Fruit fly (Drosophila melanogaster) Kc167 (cell line): ENCODE measurements around the gene Eip74EF.

ENCODE experiments used
- Myc ChIP-seq: fragments of >200 bp; optimal IDR thresholded peaks from 2 replicates; lab custom pipeline; 2017; ENCODE audit warnings: missing external identifiers
- Sin3A ChIP-seq: fragments of >200 bp; optimal IDR thresholded peaks from 2 replicates; lab custom pipeline; 2018; ENCODE audit warnings: missing external identifiers
- h ChIP-seq: fragments of >200 bp; optimal IDR thresholded peaks from 3 replicates; lab custom pipeline; 2018; ENCODE audit warnings: missing external identifiers
- insv ChIP-seq: fragments of >200 bp; optimal IDR thresholded peaks from 3 replicates; lab custom pipeline; 2018; ENCODE audit warnings: missing external identifiers
- psq ChIP-seq: fragments of >200 bp; optimal IDR thresholded peaks from 2 replicates; lab custom pipeline; 2017; ENCODE audit warnings: missing external identifiers
- ttk ChIP-seq: sonication (Bioruptor generic); optimal IDR thresholded peaks from 2 replicates; lab custom pipeline; 2017; ENCODE audit warnings: missing external identifiers

Gene Eip74EF

dm6 chr3L:17613972-17614384, 5.1 kb downstream of the Eip74EF start:
- no peak for TF ChIP-seq insv (lab: Kevin White, UChicago)

- TF ChIP-seq insv (lab: Kevin White, UChicago) (no peak), h (lab: Kevin White, UChicago) (no peak), psq (lab: Kevin White, UChicago) (no peak), Sin3A (lab: Kevin White, UChicago) (no peak), Myc (no peak), ttk (lab: Kevin White, UChicago) (no peak)
Measured at dm6 chr3L:17613292-17613734, 5.8 kb downstream of the Eip74EF start.

- TF ChIP-seq Sin3A (lab: Kevin White, UChicago) (no peak), ttk (lab: Kevin White, UChicago) (no peak), Myc (no peak), insv (lab: Kevin White, UChicago) (no peak), h (lab: Kevin White, UChicago) (no peak), psq (lab: Kevin White, UChicago) (no peak)
Measured at dm6 chr3L:17611864-17612505, 7.1 kb downstream of the Eip74EF start.

- no peak for TF ChIP-seq Myc
- no peak for TF ChIP-seq Sin3A (lab: Kevin White, UChicago)
Measured at dm6 chr3L:17610896-17611711, 8.0 kb downstream of the Eip74EF start.

dm6 chr3L:17609068-17609382, 10.1 kb downstream of the Eip74EF start:
- TF ChIP-seq insv (lab: Kevin White, UChicago) (no peak), Myc (no peak), ttk (lab: Kevin White, UChicago) (no peak), Sin3A (lab: Kevin White, UChicago) (no peak), h (lab: Kevin White, UChicago) (no peak), psq (lab: Kevin White, UChicago) (no peak)

dm6 chr3L:17608185-17609067, 10.7 kb downstream of the Eip74EF start:
- no peak for TF ChIP-seq insv (lab: Kevin White, UChicago)
- TF ChIP-seq h (lab: Kevin White, UChicago), result no peak

- TF ChIP-seq h (lab: Kevin White, UChicago) (no peak), ttk (lab: Kevin White, UChicago) (no peak), Myc (no peak), Sin3A (lab: Kevin White, UChicago) (no peak), psq (lab: Kevin White, UChicago) (no peak), insv (lab: Kevin White, UChicago) (no peak)
Measured at dm6 chr3L:17606629-17607287, 12.4 kb downstream of the Eip74EF start.

dm6 chr3L:17604891-17605290, 14.2 kb downstream of the Eip74EF start:
- no peak for TF ChIP-seq insv (lab: Kevin White, UChicago)
- TF ChIP-seq Sin3A (lab: Kevin White, UChicago), result no peak
- TF ChIP-seq ttk (lab: Kevin White, UChicago), result no peak
- no peak for TF ChIP-seq h (lab: Kevin White, UChicago)

- TF ChIP-seq h (lab: Kevin White, UChicago), result no peak
- TF ChIP-seq Sin3A (lab: Kevin White, UChicago), result no peak
- no peak for TF ChIP-seq ttk (lab: Kevin White, UChicago)
- TF ChIP-seq psq (lab: Kevin White, UChicago), result no peak
- TF ChIP-seq insv (lab: Kevin White, UChicago), result no peak
Measured at dm6 chr3L:17603528-17604414, 15.4 kb downstream of the Eip74EF start.

dm6 chr3L:17596897-17597296, 22.2 kb downstream of the Eip74EF start:
- TF ChIP-seq ttk (lab: Kevin White, UChicago) (no peak), Myc (no peak), Sin3A (lab: Kevin White, UChicago) (no peak), insv (lab: Kevin White, UChicago) (no peak), h (lab: Kevin White, UChicago) (no peak)
